Fruit fly (Drosophila melanogaster) whole organism, embryonic: ENCODE results near the gene RfC4.

Experiments used
- Awh ChIP-seq: fragments of 200-800 bp; sonication (Bioruptor generic); IDR thresholded peaks from 2 replicates; pipeline ENCODE4, ENCODE4 v1.3.6; 2022; ENCODE audit warnings: missing biosample characterization, missing genetic modification characterization
- Bdp1 ChIP-seq: fragments of 200-800 bp; sonication (Bioruptor generic); optimal IDR thresholded peaks from 3 replicates; lab custom pipeline; 2016; ENCODE audit warnings: missing biosample characterization, missing genetic modification characterization
- Bgb ChIP-seq: fragments of 200-800 bp; sonication (Bioruptor generic); IDR thresholded peaks from 2 replicates; pipeline ENCODE4 v1.3.6; 2022; ENCODE audit warnings: missing biosample characterization, missing genetic modification characterization; ENCODE audit not compliant: partially characterized antibody
- CG10147 ChIP-seq: fragments of 200-800 bp; sonication (Bioruptor generic); optimal IDR thresholded peaks from 2 replicates; lab custom pipeline; 2019; ENCODE audit warnings: missing biosample characterization, mild to moderate bottlenecking, missing genetic modification characterization, moderate library complexity
- CG10654 ChIP-seq: fragments of 200-800 bp; sonication (Bioruptor generic); optimal IDR thresholded peaks from 2 replicates; lab custom pipeline; 2016; ENCODE audit warnings: missing biosample characterization, missing genetic modification characterization
- CG11695 ChIP-seq: fragments of 200-800 bp; sonication (Bioruptor generic); IDR thresholded peaks from 3 replicates; pipeline ENCODE4 v1.3.6; 2022; ENCODE audit warnings: missing biosample characterization, missing genetic modification characterization
- CG11696 ChIP-seq: fragments of 200-800 bp; sonication (Bioruptor generic); IDR thresholded peaks from 2 replicates; pipeline ENCODE4 v1.3.6; 2022; ENCODE audit warnings: missing biosample characterization, missing genetic modification characterization
- CG14667 ChIP-seq: fragments of 200-800 bp; sonication (Bioruptor generic); IDR thresholded peaks from 2 replicates; pipeline ENCODE4 v1.3.6; 2022; ENCODE audit warnings: missing biosample characterization, missing genetic modification characterization
- CG14965 ChIP-seq: fragments of 200-800 bp; sonication (Bioruptor generic); optimal IDR thresholded peaks from 2 replicates; lab custom pipeline; 2016; ENCODE audit warnings: missing biosample characterization, missing genetic modification characterization, borderline replicate concordance
- CG15479 ChIP-seq: fragments of 200-800 bp; sonication (Bioruptor generic); optimal IDR thresholded peaks from 3 replicates; lab custom pipeline; 2019; ENCODE audit warnings: missing biosample characterization, mild to moderate bottlenecking, missing genetic modification characterization, moderate library complexity
- CG16779 ChIP-seq: fragments of 200-800 bp; sonication (Bioruptor generic); IDR thresholded peaks from 2 replicates; pipeline ENCODE4 v1.3.6; 2022; ENCODE audit warnings: missing biosample characterization, missing genetic modification characterization
- CG16815 ChIP-seq: fragments of 200-800 bp; sonication (Bioruptor generic); optimal IDR thresholded peaks from 3 replicates; lab custom pipeline; 2017; ENCODE audit warnings: missing biosample characterization, mild to moderate bottlenecking, missing genetic modification characterization
- CG17186 ChIP-seq: fragments of 200-800 bp; sonication (Bioruptor generic); optimal IDR thresholded peaks from 3 replicates; lab custom pipeline; 2017; ENCODE audit warnings: missing biosample characterization, missing genetic modification reagents, missing genetic modification characterization
- CG1832 ChIP-seq: fragments of 200-800 bp; sonication (Bioruptor generic); optimal IDR thresholded peaks from 2 replicates; lab custom pipeline; 2017; ENCODE audit warnings: missing biosample characterization, mild to moderate bottlenecking, missing genetic modification characterization, inconsistent platforms
- CG18476 ChIP-seq: fragments of 200-800 bp; sonication (Bioruptor generic); optimal IDR thresholded peaks from 2 replicates; lab custom pipeline; 2016; ENCODE audit warnings: missing biosample characterization, mild to moderate bottlenecking, missing genetic modification characterization
- CG18764 ChIP-seq: fragments of 200-800 bp; sonication (Bioruptor generic); optimal IDR thresholded peaks from 3 replicates; lab custom pipeline; 2016; ENCODE audit warnings: missing biosample characterization, missing genetic modification characterization
- CG30020 ChIP-seq: fragments of 200-800 bp; optimal IDR thresholded peaks from 2 replicates; lab custom pipeline; 2019; ENCODE audit warnings: missing biosample characterization, mild to moderate bottlenecking, missing genetic modification characterization, moderate library complexity
- CG7786 ChIP-seq: fragments of 200-800 bp; sonication (Bioruptor generic); optimal IDR thresholded peaks from 2 replicates; lab custom pipeline; 2016; ENCODE audit warnings: missing biosample characterization, missing genetic modification characterization
- CG8478 ChIP-seq: fragments of >200 bp; optimal IDR thresholded peaks from 2 replicates; lab custom pipeline; 2018
- CrebB ChIP-seq: fragments of 200-800 bp; sonication (Bioruptor generic); optimal IDR thresholded peaks from 3 replicates; lab custom pipeline; 2018; ENCODE audit warnings: missing biosample characterization, mild to moderate bottlenecking, missing genetic modification characterization
- GATAe ChIP-seq: fragments of 200-800 bp; sonication (Bioruptor generic); conservative IDR thresholded peaks from 2 replicates; pipeline ENCODE4 v1.3.6; 2022; ENCODE audit warnings: missing biosample characterization, missing genetic modification characterization
- HLHmδ ChIP-seq: fragments of 200-800 bp; sonication (Bioruptor generic); optimal IDR thresholded peaks from 2 replicates; lab custom pipeline; 2018; ENCODE audit warnings: missing biosample characterization, mild to moderate bottlenecking, missing genetic modification characterization, moderate library complexity
- MTF-1 ChIP-seq: fragments of 200-800 bp; sonication (Bioruptor generic); optimal IDR thresholded peaks from 2 replicates; lab custom pipeline; 2018; ENCODE audit warnings: missing biosample characterization, mild to moderate bottlenecking, missing genetic modification characterization, borderline replicate concordance
- Mes4 ChIP-seq: fragments of 200-800 bp; sonication (Bioruptor generic); optimal IDR thresholded peaks from 2 replicates; lab custom pipeline; 2016; ENCODE audit warnings: missing biosample characterization, missing genetic modification characterization
- Mrtf ChIP-seq: fragments of 200-800 bp; sonication (Bioruptor generic); IDR thresholded peaks from 3 replicates; pipeline ENCODE4 v1.3.6; 2022; ENCODE audit warnings: missing biosample characterization, missing genetic modification characterization
- NFAT ChIP-seq: fragments of 200-800 bp; sonication (Bioruptor generic); IDR thresholded peaks from 2 replicates; pipeline ENCODE4 v1.3.6; 2022; ENCODE audit warnings: missing biosample characterization, missing genetic modification characterization
- Optix ChIP-seq: fragments of 200-800 bp; sonication (Bioruptor generic); IDR thresholded peaks from 3 replicates; pipeline ENCODE4 v1.3.6; 2022; ENCODE audit warnings: missing biosample characterization, missing genetic modification characterization
- Scr ChIP-seq: fragments of 200-800 bp; sonication (Bioruptor generic); IDR thresholded peaks from 2 replicates; pipeline ENCODE4 v1.3.6; 2022; ENCODE audit warnings: missing biosample characterization, missing genetic modification characterization; ENCODE audit not compliant: partially characterized antibody
- Usf ChIP-seq: fragments of 200-800 bp; sonication (Bioruptor generic); optimal IDR thresholded peaks from 2 replicates; lab custom pipeline; 2017; ENCODE audit warnings: missing genotype, missing biosample characterization, missing genetic modification characterization
- Xbp1 ChIP-seq: fragments of 200-800 bp; sonication (Bioruptor generic); optimal IDR thresholded peaks from 3 replicates; lab custom pipeline; 2016; ENCODE audit warnings: missing biosample characterization, mild to moderate bottlenecking, missing genetic modification characterization
- ara ChIP-seq: fragments of 200-800 bp; sonication (Bioruptor generic); IDR thresholded peaks from 2 replicates; pipeline ENCODE4 v1.3.6; 2022; ENCODE audit warnings: missing biosample characterization, missing genetic modification characterization
- gem ChIP-seq: fragments of 200-800 bp; sonication (Bioruptor generic); optimal IDR thresholded peaks from 2 replicates; lab custom pipeline; 2019; ENCODE audit warnings: missing biosample characterization, mild to moderate bottlenecking, missing genetic modification characterization, moderate library complexity
- inv ChIP-seq: fragments of 200-800 bp; sonication (Bioruptor generic); IDR thresholded peaks from 2 replicates; pipeline ENCODE4 v1.3.6; 2022; ENCODE audit warnings: missing biosample characterization, missing genetic modification characterization; ENCODE audit not compliant: partially characterized antibody
- kay ChIP-seq: fragments of 200-800 bp; sonication (Bioruptor generic); optimal IDR thresholded peaks from 2 replicates; lab custom pipeline; 2016; ENCODE audit warnings: missing biosample characterization, missing genetic modification characterization
- lmd ChIP-seq: fragments of 200-800 bp; sonication (Bioruptor generic); IDR thresholded peaks from 2 replicates; pipeline ENCODE4 v1.3.6; 2022; ENCODE audit warnings: missing biosample characterization, missing genetic modification characterization
- mld ChIP-seq: fragments of 200-800 bp; sonication (Bioruptor generic); IDR thresholded peaks from 3 replicates; pipeline ENCODE4 v1.3.6; 2022; ENCODE audit warnings: missing biosample characterization, missing genetic modification characterization; ENCODE audit not compliant: partially characterized antibody
- onecut ChIP-seq: fragments of 200-800 bp; sonication (Bioruptor generic); IDR thresholded peaks from 2 replicates; pipeline ENCODE4 v1.3.6; 2022; ENCODE audit warnings: missing biosample characterization, missing genetic modification characterization
- pan ChIP-seq, 4 experiments: fragments of >200 bp in 3 of 4; fragments of 200-800 bp in 1 of 4; sonication (Bioruptor generic) in 1 of 4; optimal IDR thresholded peaks in 3 of 4; IDR thresholded peaks in 1 of 4; 2 replicates each; pipeline versions ENCODE4 v1.3.6 to Lab custom; 2017 to 2022; ENCODE audit warnings: missing biosample characterization in 2 of 4, missing genetic modification characterization in 2 of 4, mixed read lengths in 1 of 4
- pho ChIP-seq: fragments of 200-800 bp; sonication (Bioruptor generic); optimal IDR thresholded peaks from 2 replicates; lab custom pipeline; 2016; ENCODE audit warnings: missing biosample characterization, missing genetic modification characterization
- psq ChIP-seq: fragments of 200-800 bp; sonication (Bioruptor generic); optimal IDR thresholded peaks from 2 replicates; lab custom pipeline; 2017; ENCODE audit warnings: missing biosample characterization, missing genetic modification characterization
- ranshi ChIP-seq: fragments of 200-800 bp; sonication (Bioruptor generic); IDR thresholded peaks from 2 replicates; pipeline ENCODE4 v1.3.6; 2022; ENCODE audit warnings: missing biosample characterization, missing genetic modification characterization
- schlank ChIP-seq: fragments of 200-800 bp; sonication (Bioruptor generic); optimal IDR thresholded peaks from 2 replicates; lab custom pipeline; 2018; ENCODE audit warnings: missing biosample characterization, mild to moderate bottlenecking, missing genetic modification characterization
- slp2 ChIP-seq: fragments of 200-800 bp; sonication (Bioruptor generic); optimal IDR thresholded peaks from 2 replicates; lab custom pipeline; 2016; ENCODE audit warnings: missing biosample characterization, missing genetic modification characterization
- sna ChIP-seq: fragments of 200-800 bp; sonication (Bioruptor generic); IDR thresholded peaks from 2 replicates; pipeline ENCODE4 v1.3.6; 2022; ENCODE audit warnings: missing biosample characterization, missing genetic modification characterization; ENCODE audit not compliant: partially characterized antibody
- so ChIP-seq: fragments of 200-800 bp; sonication (Bioruptor generic); IDR thresholded peaks from 3 replicates; pipeline ENCODE4 v1.3.6; 2022; ENCODE audit warnings: missing biosample characterization, missing genetic modification characterization
- sug ChIP-seq: fragments of 200-800 bp; optimal IDR thresholded peaks from 2 replicates; lab custom pipeline; 2019; ENCODE audit warnings: missing biosample characterization, mild to moderate bottlenecking, missing genetic modification characterization, moderate library complexity
- vnd ChIP-seq: fragments of 200-800 bp; sonication (Bioruptor generic); IDR thresholded peaks from 3 replicates; pipeline ENCODE4 v1.3.6; 2022; ENCODE audit warnings: missing biosample characterization, missing genetic modification characterization; ENCODE audit not compliant: partially characterized antibody
- z ChIP-seq: fragments of 200-800 bp; sonication (Bioruptor generic); IDR thresholded peaks from 3 replicates; pipeline ENCODE4 v1.3.6; 2022; ENCODE audit warnings: missing biosample characterization, missing genetic modification characterization
- zfh2 ChIP-seq: fragments of 200-800 bp; sonication (Bioruptor generic); optimal IDR thresholded peaks from 2 replicates; lab custom pipeline; 2016; ENCODE audit warnings: missing biosample characterization, missing genetic modification characterization

RfC4 gene

dm6 chr3L:4133724-4134678 is 1.8 kb downstream of the RfC4 start, which contains the start of gene ens (continued):
- TF ChIP-seq MTF-1 (GFP tag; lab: Kevin White, UChicago) (no peak), Awh (no peak), CG10654 (GFP tag; lab: Kevin White, UChicago) (no peak), onecut (GFP tag; lab: Robert Waterston, UW) (peak; percentile 54), CG1832 (no peak), CG16779 (GFP tag; lab: Robert Waterston, UW) (no peak), lmd (GFP tag; lab: Robert Waterston, UW) (no peak), GATAe (GFP tag; lab: Robert Waterston, UW) (no peak), pan (optimal IDR thresholded peaks at IDR 0.05; lab: Kevin White, UChicago) (no peak), pan (GFP tag; optimal IDR thresholded peaks at IDR 0.05 in 1 of 2, IDR thresholded peaks at IDR 0.05 in 1 of 2) (no peak), CG30020 (tag; lab: Kevin White, UChicago) (no peak), so (no peak), CG18476 (GFP tag; lab: Kevin White, UChicago) (no peak), inv (GFP tag; lab: Robert Waterston, UW) (no peak), Mes4 (no peak), CG10147 (no peak), CG14667 (GFP tag; lab: Robert Waterston, UW) (no peak), CG16815 (GFP tag; lab: Kevin White, UChicago) (no peak), CG17186 (GFP tag; lab: Kevin White, UChicago) (peak; percentile 39), pho (GFP tag; lab: Kevin White, UChicago) (no peak), HLHmδ (no peak), CG18764 (GFP tag; lab: Kevin White, UChicago) (no peak), CG8478 (lab: Kevin White, UChicago) (no peak), sug (tag; lab: Kevin White, UChicago) (peak; percentile 36), ranshi (GFP tag; lab: Robert Waterston, UW) (no peak), Mrtf (GFP tag; lab: Robert Waterston, UW) (no peak), ara (GFP tag; lab: Robert Waterston, UW) (no peak), vnd (GFP tag; lab: Robert Waterston, UW) (no peak), Bdp1 (GFP tag; lab: Kevin White, UChicago) (no peak), CrebB (tag; lab: Kevin White, UChicago) (no peak), Usf (GFP tag; lab: Kevin White, UChicago) (no peak), z (GFP tag; lab: Robert Waterston, UW) (no peak), sna (GFP tag; lab: Robert Waterston, UW) (no peak), Bgb (GFP tag; lab: Robert Waterston, UW) (peak; percentile 51), Optix (GFP tag; lab: Robert Waterston, UW) (no peak), kay (peak; percentile 37), Xbp1 (no peak), CG11695 (no peak), slp2 (GFP tag; lab: Kevin White, UChicago) (no peak), zfh2 (GFP tag; lab: Kevin White, UChicago) (no peak), NFAT (GFP tag; lab: Robert Waterston, UW) (no peak), CG7786 (GFP tag; lab: Kevin White, UChicago) (no peak), Scr (GFP tag; lab: Robert Waterston, UW) (no peak), CG14965 (no peak), CG15479 (GFP tag; lab: Kevin White, UChicago) (no peak), mld (GFP tag; lab: Robert Waterston, UW) (no peak), psq (GFP tag; lab: Kevin White, UChicago) (peak; percentile 71), schlank (tag; lab: Kevin White, UChicago) (no peak), gem (tag; lab: Kevin White, UChicago) (no peak), CG11696 (no peak)
